Fruit fly (Drosophila melanogaster) whole organism, embryonic: ENCODE measurements around the gene CG5938.

ENCODE experiments used
- Antp ChIP-seq: fragments of 200-800 bp; sonication (Bioruptor generic); optimal IDR thresholded peaks from 3 replicates; lab custom pipeline; 2016; ENCODE audit warnings: missing biosample characterization, missing genetic modification characterization
- CG10147 ChIP-seq: fragments of 200-800 bp; sonication (Bioruptor generic); optimal IDR thresholded peaks from 2 replicates; lab custom pipeline; 2019; ENCODE audit warnings: missing biosample characterization, mild to moderate bottlenecking, missing genetic modification characterization, moderate library complexity
- CG10979 ChIP-seq: fragments of 200-800 bp; sonication (Bioruptor generic); optimal IDR thresholded peaks from 2 replicates; lab custom pipeline; 2018; ENCODE audit warnings: missing biosample characterization, mild to moderate bottlenecking, missing genetic modification characterization, moderate library complexity
- CG11456 ChIP-seq: fragments of 200-800 bp; sonication (Bioruptor generic); IDR thresholded peaks from 3 replicates; pipeline ENCODE4 v1.3.6; 2022; ENCODE audit warnings: missing biosample characterization, missing genetic modification characterization
- CG13894 ChIP-seq: fragments of 200-800 bp; sonication (Bioruptor generic); optimal IDR thresholded peaks from 3 replicates; lab custom pipeline; 2018; ENCODE audit warnings: missing biosample characterization, mild to moderate bottlenecking, missing genetic modification characterization, moderate library complexity
- CG14710 ChIP-seq: fragments of 200-800 bp; sonication (Bioruptor generic); optimal IDR thresholded peaks from 3 replicates; lab custom pipeline; 2019; ENCODE audit warnings: missing biosample characterization, mild to moderate bottlenecking, missing genetic modification characterization, moderate library complexity
- CG14860 ChIP-seq: fragments of 200-800 bp; sonication (Bioruptor generic); IDR thresholded peaks from 3 replicates; pipeline ENCODE4 v1.3.6; 2022; ENCODE audit warnings: missing biosample characterization, missing genetic modification characterization; ENCODE audit not compliant: partially characterized antibody
- CG17186 ChIP-seq: fragments of 200-800 bp; sonication (Bioruptor generic); optimal IDR thresholded peaks from 3 replicates; lab custom pipeline; 2017; ENCODE audit warnings: missing biosample characterization, missing genetic modification reagents, missing genetic modification characterization
- CG17361 ChIP-seq: fragments of 200-800 bp; sonication (Bioruptor generic); IDR thresholded peaks from 3 replicates; pipeline ENCODE4 v1.3.6; 2022; ENCODE audit warnings: missing biosample characterization, missing genetic modification characterization
- CG17568 ChIP-seq: fragments of 200-800 bp; sonication (Bioruptor generic); optimal IDR thresholded peaks from 2 replicates; lab custom pipeline; 2018; ENCODE audit warnings: missing biosample characterization, mild to moderate bottlenecking, missing genetic modification characterization, moderate library complexity
- CG18619 ChIP-seq: fragments of 200-800 bp; sonication (Bioruptor generic); optimal IDR thresholded peaks from 3 replicates; lab custom pipeline; 2017; ENCODE audit warnings: missing biosample characterization, mild to moderate bottlenecking, missing genetic modification characterization
- CG2712 ChIP-seq: fragments of 200-800 bp; optimal IDR thresholded peaks from 3 replicates; lab custom pipeline; 2019; ENCODE audit warnings: missing biosample characterization, mild to moderate bottlenecking, missing genetic modification characterization, moderate library complexity
- CG31365 ChIP-seq: fragments of 200-800 bp; sonication (Bioruptor generic); optimal IDR thresholded peaks from 2 replicates; lab custom pipeline; 2018; ENCODE audit warnings: missing biosample characterization, mild to moderate bottlenecking, missing genetic modification characterization
- CG3163 ChIP-seq: fragments of 200-800 bp; sonication (Bioruptor generic); optimal IDR thresholded peaks from 3 replicates; lab custom pipeline; 2016; ENCODE audit warnings: missing biosample characterization, missing genetic modification characterization
- CG34224 ChIP-seq: fragments of 200-800 bp; sonication (Bioruptor generic); IDR thresholded peaks from 3 replicates; pipeline ENCODE4 v1.3.6; 2022; ENCODE audit warnings: missing biosample characterization, missing genetic modification characterization; ENCODE audit not compliant: partially characterized antibody
- CG7839 ChIP-seq: fragments of 200-800 bp; sonication (Bioruptor generic); optimal IDR thresholded peaks from 3 replicates; lab custom pipeline; 2018; ENCODE audit warnings: missing biosample characterization, mild to moderate bottlenecking, missing genetic modification characterization, moderate library complexity
- CG8478 ChIP-seq: fragments of >200 bp; optimal IDR thresholded peaks from 2 replicates; lab custom pipeline; 2018
- CG8924 ChIP-seq: fragments of 200-800 bp; optimal IDR thresholded peaks from 3 replicates; lab custom pipeline; 2019; ENCODE audit warnings: missing biosample characterization, mild to moderate bottlenecking, missing genetic modification characterization, moderate library complexity
- CG9727 ChIP-seq: fragments of 200-800 bp; sonication (Bioruptor generic); optimal IDR thresholded peaks from 3 replicates; lab custom pipeline; 2017; ENCODE audit warnings: missing biosample characterization, mild to moderate bottlenecking, missing genetic modification characterization
- CoRest ChIP-seq: fragments of 200-800 bp; sonication (Bioruptor generic); optimal IDR thresholded peaks from 3 replicates; lab custom pipeline; 2018; ENCODE audit warnings: missing biosample characterization, mild to moderate bottlenecking, missing genetic modification characterization, moderate library complexity
- Deaf1 ChIP-seq: fragments of 200-800 bp; optimal IDR thresholded peaks from 3 replicates; lab custom pipeline; 2019; ENCODE audit warnings: missing biosample characterization, mild to moderate bottlenecking, missing genetic modification characterization, moderate library complexity
- E2f1 ChIP-seq: fragments of 200-800 bp; sonication (Bioruptor generic); IDR thresholded peaks from 2 replicates; pipeline ENCODE4 v1.3.6; 2022; ENCODE audit warnings: missing biosample characterization, missing genetic modification characterization
- ERR ChIP-seq: fragments of 200-800 bp; sonication (Bioruptor generic); optimal IDR thresholded peaks from 2 replicates; lab custom pipeline; 2016; ENCODE audit warnings: missing biosample characterization, missing genetic modification characterization
- HHEX ChIP-seq: fragments of 200-800 bp; sonication (Bioruptor generic); optimal IDR thresholded peaks from 3 replicates; lab custom pipeline; 2017; ENCODE audit warnings: missing biosample characterization, mild to moderate bottlenecking, missing genetic modification characterization, missing genetic modification reagents
- Hr78 ChIP-seq, 2 experiments: fragments of 200-800 bp in 1 of 2; fragments of >200 bp in 1 of 2; sonication (Bioruptor generic) in 1 of 2; optimal IDR thresholded peaks; 2 replicates each; lab custom pipeline; 2017 to 2019; ENCODE audit warnings: missing biosample characterization in 2 of 2, missing genetic modification characterization in 2 of 2, mild to moderate bottlenecking in 1 of 2, moderate library complexity in 1 of 2
- MBD-R2 ChIP-seq: fragments of 200-800 bp; sonication (Bioruptor generic); IDR thresholded peaks from 2 replicates; pipeline ENCODE4 v1.3.6; 2022; ENCODE audit warnings: missing biosample characterization, missing genetic modification characterization
- Mes4 ChIP-seq: fragments of 200-800 bp; sonication (Bioruptor generic); optimal IDR thresholded peaks from 2 replicates; lab custom pipeline; 2016; ENCODE audit warnings: missing biosample characterization, missing genetic modification characterization
- Ravus ChIP-seq: fragments of 200-800 bp; sonication (Bioruptor generic); IDR thresholded peaks from 2 replicates; pipeline ENCODE4 v1.3.6; 2022; ENCODE audit warnings: missing biosample characterization, missing genetic modification characterization
- Sry-β ChIP-seq: fragments of 200-800 bp; sonication (Bioruptor generic); optimal IDR thresholded peaks from 2 replicates; lab custom pipeline; 2018; ENCODE audit warnings: missing biosample characterization, mild to moderate bottlenecking, missing genetic modification characterization, moderate library complexity
- Sry-δ ChIP-seq: fragments of 200-800 bp; sonication (Bioruptor generic); optimal IDR thresholded peaks from 2 replicates; lab custom pipeline; 2016; ENCODE audit warnings: missing biosample characterization, missing genetic modification characterization
- bbx ChIP-seq: fragments of 200-800 bp; sonication (Bioruptor generic); IDR thresholded peaks from 2 replicates; pipeline ENCODE4 v1.3.6; 2022; ENCODE audit warnings: missing biosample characterization, missing genetic modification characterization; ENCODE audit not compliant: partially characterized antibody
- bsh ChIP-seq, 2 experiments: fragments of 200-800 bp; sonication (Bioruptor generic); optimal IDR thresholded peaks; 2 replicates each; lab custom pipeline; 2017 to 2018; ENCODE audit warnings: mild to moderate bottlenecking in 2 of 2, missing biosample characterization in 2 of 2, missing genetic modification characterization in 2 of 2, moderate library complexity in 1 of 2
- chm ChIP-seq: fragments of 200-800 bp; sonication (Bioruptor generic); IDR thresholded peaks from 2 replicates; pipeline ENCODE4 v1.3.6; 2022; ENCODE audit warnings: missing biosample characterization, missing genetic modification characterization
- crp ChIP-seq, 2 experiments: fragments of 200-800 bp; sonication (Bioruptor generic); optimal IDR thresholded peaks; 2 replicates in 1 of 2; 3 replicates in 1 of 2; lab custom pipeline; 2017; ENCODE audit warnings: missing biosample characterization in 2 of 2, missing genetic modification characterization in 2 of 2, mild to moderate bottlenecking in 1 of 2, moderate library complexity in 1 of 2
- disco-r ChIP-seq: fragments of 200-800 bp; sonication (Bioruptor generic); optimal IDR thresholded peaks from 2 replicates; lab custom pipeline; 2016; ENCODE audit warnings: missing biosample characterization, missing genetic modification characterization
- ewg ChIP-seq: fragments of 200-800 bp; sonication (Bioruptor generic); optimal IDR thresholded peaks from 3 replicates; lab custom pipeline; 2017; ENCODE audit warnings: mild to moderate bottlenecking, missing biosample characterization, missing genetic modification reagents, missing genetic modification characterization
- fd102C ChIP-seq: fragments of 200-800 bp; sonication (Bioruptor generic); optimal IDR thresholded peaks from 2 replicates; lab custom pipeline; 2018; ENCODE audit warnings: missing biosample characterization, mild to moderate bottlenecking, missing genetic modification characterization, moderate library complexity
- fd3F ChIP-seq: fragments of 200-800 bp; sonication (Bioruptor generic); optimal IDR thresholded peaks from 2 replicates; lab custom pipeline; 2018; ENCODE audit warnings: missing biosample characterization, mild to moderate bottlenecking, missing genetic modification characterization, moderate library complexity
- fu2 ChIP-seq: fragments of 200-800 bp; sonication (Bioruptor generic); optimal IDR thresholded peaks from 2 replicates; lab custom pipeline; 2016; ENCODE audit warnings: missing biosample characterization, missing genetic modification characterization
- gsb ChIP-seq: fragments of 200-800 bp; sonication (Bioruptor generic); IDR thresholded peaks from 2 replicates; pipeline ENCODE4 v1.3.6; 2022; ENCODE audit warnings: missing biosample characterization, missing genetic modification characterization
- kay ChIP-seq: fragments of 200-800 bp; sonication (Bioruptor generic); optimal IDR thresholded peaks from 2 replicates; lab custom pipeline; 2016; ENCODE audit warnings: missing biosample characterization, missing genetic modification characterization
- knrl ChIP-seq: fragments of 200-800 bp; sonication (Bioruptor generic); IDR thresholded peaks from 3 replicates; pipeline ENCODE4 v1.3.6; 2022; ENCODE audit warnings: missing biosample characterization, missing genetic modification characterization; ENCODE audit not compliant: partially characterized antibody
- lov ChIP-seq, 2 experiments: fragments of 200-800 bp in 1 of 2; fragments of >200 bp in 1 of 2; sonication (Bioruptor generic) in 1 of 2; IDR thresholded peaks in 1 of 2; optimal IDR thresholded peaks in 1 of 2; 2 replicates in 1 of 2; 3 replicates in 1 of 2; pipeline versions ENCODE4 v1.3.6 to Lab custom; 2017 to 2022; ENCODE audit warnings: missing biosample characterization in 1 of 2, missing genetic modification characterization in 1 of 2
- nom ChIP-seq: fragments of 200-800 bp; sonication (Bioruptor generic); optimal IDR thresholded peaks from 2 replicates; lab custom pipeline; 2017; ENCODE audit warnings: missing biosample characterization, missing genetic modification characterization, mild to moderate bottlenecking, moderate library complexity, missing genetic modification reagents
- seq ChIP-seq: fragments of 200-800 bp; sonication (Bioruptor generic); IDR thresholded peaks from 2 replicates; pipeline ENCODE4 v1.3.6; 2022; ENCODE audit warnings: missing biosample characterization, missing genetic modification characterization
- sisA ChIP-seq: fragments of 200-800 bp; sonication (Bioruptor generic); IDR thresholded peaks from 2 replicates; pipeline ENCODE4 v1.3.6; 2022; ENCODE audit warnings: missing biosample characterization, missing genetic modification characterization
- sqz ChIP-seq: fragments of 200-800 bp; sonication (Bioruptor generic); optimal IDR thresholded peaks from 3 replicates; lab custom pipeline; 2018; ENCODE audit warnings: missing biosample characterization, mild to moderate bottlenecking, missing genetic modification characterization
- unpg ChIP-seq: fragments of 200-800 bp; sonication (Bioruptor generic); optimal IDR thresholded peaks from 3 replicates; lab custom pipeline; 2018; ENCODE audit warnings: missing biosample characterization, mild to moderate bottlenecking, missing genetic modification characterization, moderate library complexity
- z ChIP-seq: fragments of 200-800 bp; sonication (Bioruptor generic); IDR thresholded peaks from 3 replicates; pipeline ENCODE4 v1.3.6; 2022; ENCODE audit warnings: missing biosample characterization, missing genetic modification characterization
- zen2 ChIP-seq: fragments of 200-800 bp; sonication (Bioruptor generic); IDR thresholded peaks from 3 replicates; pipeline ENCODE4 v1.3.6; 2022; ENCODE audit warnings: missing biosample characterization, missing genetic modification characterization; ENCODE audit not compliant: partially characterized antibody

Gene CG5938

dm6 chr3R:27283645-27284044 lies 9.1 kb downstream of the CG5938 start, which contains the start of gene CG3368 (continued):
- TF ChIP-seq z (GFP tag; lab: Robert Waterston, UW) (no peak), Mes4 (GFP tag; lab: Kevin White, UChicago) (no peak), CG18619 (GFP tag; lab: Kevin White, UChicago) (no peak), fu2 (GFP tag; lab: Kevin White, UChicago) (no peak), crp (GFP tag; optimal IDR thresholded peaks at IDR 0.05; lab: Kevin White, UChicago) (peak in 1 of 2 experiments; percentile 25), CG14860 (GFP tag; lab: Robert Waterston, UW) (peak; percentile 74), fd102C (GFP tag; lab: Kevin White, UChicago) (no peak), sisA (GFP tag; lab: Robert Waterston, UW) (no peak), lov (optimal IDR thresholded peaks at IDR 0.05; lab: Kevin White, UChicago) (no peak), lov (GFP tag; IDR thresholded peaks at IDR 0.05; lab: Robert Waterston, UW) (no peak), Hr78 (GFP tag; optimal IDR thresholded peaks at IDR 0.05; lab: Kevin White, UChicago) (no peak), CG17568 (GFP tag; lab: Kevin White, UChicago) (no peak), CG17186 (peak; percentile 57), MBD-R2 (peak; percentile 84), CG17361 (GFP tag; lab: Robert Waterston, UW) (no peak), zen2 (GFP tag; lab: Robert Waterston, UW) (peak; percentile 59; the same call in 2 of the 3 replicates), bbx (peak; percentile 70), ewg (GFP tag; lab: Kevin White, UChicago) (no peak), CG9727 (no peak), Ravus (GFP tag; lab: Robert Waterston, UW) (no peak), CG13894 (tag; lab: Kevin White, UChicago) (peak; percentile 30), chm (GFP tag; lab: Robert Waterston, UW) (no peak), E2f1 (GFP tag; lab: Robert Waterston, UW) (no peak), Sry-β (no peak), CG2712 (tag; lab: Kevin White, UChicago) (no peak), knrl (GFP tag; lab: Robert Waterston, UW) (peak; percentile 46), CG8478 (peak; percentile 28), Sry-δ (GFP tag; lab: Kevin White, UChicago) (peak; percentile 34), nom (GFP tag; lab: Kevin White, UChicago) (no peak), unpg (GFP tag; lab: Kevin White, UChicago) (no peak), CG10147 (GFP tag; lab: Kevin White, UChicago) (no peak), CG3163 (GFP tag; lab: Kevin White, UChicago) (no peak), CG7839 (tag; lab: Kevin White, UChicago) (no peak), Antp (GFP tag; lab: Kevin White, UChicago) (no peak), CG14710 (peak; percentile 11), Deaf1 (tag; lab: Kevin White, UChicago) (no peak), bsh (GFP tag; optimal IDR thresholded peaks at IDR 0.05; lab: Kevin White, UChicago) (no peak), CG11456 (GFP tag; lab: Robert Waterston, UW) (no peak), kay (GFP tag; lab: Kevin White, UChicago) (no peak), ERR (GFP tag; lab: Kevin White, UChicago) (no peak), gsb (GFP tag; lab: Robert Waterston, UW) (no peak), CoRest (no peak), HHEX (GFP tag; lab: Kevin White, UChicago) (no peak), sqz (GFP tag; lab: Kevin White, UChicago) (no peak), CG10979 (no peak), disco-r (no peak), CG31365 (tag; lab: Kevin White, UChicago) (no peak), CG34224 (peak; percentile 82), seq (GFP tag; lab: Robert Waterston, UW) (no peak), CG8924 (tag; lab: Kevin White, UChicago) (no peak), fd3F (GFP tag; lab: Kevin White, UChicago) (no peak)
